Worm (Caenorhabditis elegans): ENCODE measurements around the gene metl-1.

- TF ChIP-seq elt-2 (tag; optimal IDR thresholded peaks at IDR 0.05): no peak
- TF ChIP-seq elt-3 (tag; optimal IDR thresholded peaks at IDR 0.05): no peak
- no peak for TF ChIP-seq snpc-4 (tag; optimal IDR thresholded peaks at IDR 0.05)
- TF ChIP-seq dpl-1 (GFP tag; optimal IDR thresholded peaks at IDR 0.05): no peak
Observed at ce11 chrII:11500198-11500597, 26.8 kb upstream of the metl-1 start, which contains the start of gene B0334.20.

All from whole organism, L1 larva.